Worm (Caenorhabditis elegans) whole organism, L2 larva: Measurements from ENCODE around the gene Y102A5C.40.

Experiments
- Y55F3AM.14 ChIP-seq: fragments of 200-800 bp; sonication (Bioruptor generic); optimal IDR thresholded peaks from 2 replicates; lab custom pipeline; 2018; ENCODE audit warnings: mild to moderate bottlenecking, missing genetic modification characterization, missing compliant biosample characterization
- alr-1 ChIP-seq: fragments of 150-350 bp; optimal IDR thresholded peaks from 2 replicates; lab custom pipeline; 2014; ENCODE audit warnings: missing biosample characterization, missing genetic modification characterization
- blmp-1 ChIP-seq: sonication (generic microtip); optimal IDR thresholded peaks from 2 replicates; lab custom pipeline; 2017; ENCODE audit warnings: missing genetic modification characterization, mild to moderate bottlenecking, missing compliant biosample characterization, antibody characterized with exemption, moderate library complexity; ENCODE audit not compliant: insufficient read depth
- dmd-4 ChIP-seq: sonication (generic microtip); optimal IDR thresholded peaks from 2 replicates; lab custom pipeline; 2017; ENCODE audit warnings: missing biosample characterization, missing genetic modification characterization
- fos-1 ChIP-seq: fragments of 150-350 bp; optimal IDR thresholded peaks from 2 replicates; lab custom pipeline; 2014; ENCODE audit warnings: missing biosample characterization, missing genetic modification characterization
- lin-13 ChIP-seq: fragments of 150-350 bp; optimal IDR thresholded peaks from 2 replicates; lab custom pipeline; 2014; ENCODE audit warnings: missing biosample characterization, missing genetic modification reagents, missing genetic modification characterization
- nhr-237 ChIP-seq: fragments of 150-350 bp; optimal IDR thresholded peaks from 2 replicates; lab custom pipeline; 2014; ENCODE audit warnings: missing biosample characterization, missing genetic modification characterization
- sem-4 ChIP-seq: fragments of 150-350 bp; optimal IDR thresholded peaks from 2 replicates; lab custom pipeline; 2014; ENCODE audit warnings: missing biosample characterization, missing genetic modification reagents, missing genetic modification characterization
- snpc-4 ChIP-seq: fragments of 150-350 bp; optimal IDR thresholded peaks from 2 replicates; lab custom pipeline; 2014; ENCODE audit warnings: missing biosample characterization, missing genetic modification characterization
- unc-39 ChIP-seq: fragments of 150-350 bp; optimal IDR thresholded peaks from 2 replicates; lab custom pipeline; 2014; ENCODE audit warnings: missing biosample characterization, missing genetic modification characterization
- unc-62 ChIP-seq: fragments of 150-350 bp; optimal IDR thresholded peaks from 2 replicates; lab custom pipeline; 2014; ENCODE audit warnings: missing biosample characterization, missing genetic modification reagents, missing genetic modification characterization

DNA sequence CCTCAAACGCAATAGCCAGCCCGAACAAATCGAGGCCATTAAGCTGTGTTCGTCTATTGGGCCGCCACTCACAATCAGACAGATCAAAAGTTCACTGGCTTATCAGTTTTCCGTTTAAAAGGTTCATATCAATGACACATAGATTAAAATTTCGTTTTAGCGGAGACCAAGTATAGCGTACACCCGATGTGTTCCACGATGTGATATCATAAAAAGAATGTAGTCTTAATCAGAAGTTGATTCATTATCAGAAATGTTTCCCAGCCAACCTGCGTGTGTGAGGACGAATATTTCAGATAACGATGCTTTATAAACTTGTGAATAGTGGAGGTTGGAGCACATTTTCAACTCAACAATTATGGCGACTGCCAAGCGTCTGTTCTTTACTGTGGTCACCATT lies 27.1 kb upstream of the Y102A5C.40 start, which contains the start of gene clc-13:
- TF ChIP-seq fos-1 (tag; lab: Kevin White, UChicago) (peak; percentile 81), sem-4 (tag; lab: Kevin White, UChicago) (no peak), lin-13 (GFP tag; lab: Kevin White, UChicago) (no peak), alr-1 (no peak), unc-62 (GFP tag; lab: Kevin White, UChicago) (no peak), nhr-237 (tag; lab: Kevin White, UChicago) (no peak), unc-39 (tag; lab: Kevin White, UChicago) (no peak), snpc-4 (tag; lab: Kevin White, UChicago) (no peak), blmp-1 (tag; lab: Kevin White, UChicago) (no peak), Y55F3AM.14 (no peak), dmd-4 (tag; lab: Kevin White, UChicago) (no peak)
